Worm (Caenorhabditis elegans): ENCODE results near the gene F15E6.10.

The F15E6.10 gene

DNA sequence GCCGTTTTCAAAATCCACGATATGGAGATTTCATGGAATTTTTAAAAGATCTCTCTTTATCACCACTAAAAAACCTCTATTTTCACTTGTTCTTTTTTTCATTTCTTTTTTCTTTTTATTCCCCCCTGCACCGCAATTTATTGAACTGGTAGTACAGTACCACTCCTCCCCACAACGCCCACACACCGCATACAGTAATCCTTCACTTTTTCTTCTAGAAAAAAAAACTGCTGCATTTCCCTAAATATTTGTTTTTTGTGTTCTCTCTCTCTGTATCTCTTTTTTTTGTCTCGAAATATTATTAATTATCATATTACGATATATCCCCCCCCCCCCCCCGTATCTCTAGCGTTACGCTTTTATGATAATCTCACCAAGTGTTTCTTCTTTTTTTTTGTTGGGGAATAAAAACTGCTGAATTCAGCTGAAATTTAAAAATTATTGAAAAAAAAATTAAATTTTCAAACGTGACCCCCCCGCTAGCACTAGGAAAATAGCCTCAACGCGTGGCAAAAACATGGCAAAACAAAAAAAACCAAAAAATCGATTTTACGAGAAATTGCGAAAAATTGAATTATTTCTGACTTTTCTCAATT lies 24.2 kb downstream of the F15E6.10 start, which contains the start of gene Y24D9B.1:
TSS of gene Y24D9B.1 (plus strand) at position 546 of the 596 bp plus-strand sequence.
- TF ChIP-seq daf-12 (tag; optimal IDR thresholded peaks at IDR 0.05) (no peak), ceh-82 (tag; optimal IDR thresholded peaks at IDR 0.05) (no peak), egl-27 (tag; optimal IDR thresholded peaks at IDR 0.05) (no peak), nhr-28 (tag; optimal IDR thresholded peaks at IDR 0.05) (no peak), nhr-43 (tag; optimal IDR thresholded peaks at IDR 0.05; ENCODE audit: poor library complexity, severe bottlenecking) (no peak), hmg-11 (tag; optimal IDR thresholded peaks at IDR 0.05) (no peak), jun-1 (tag; optimal IDR thresholded peaks at IDR 0.05) (no peak), egl-5 (tag; optimal IDR thresholded peaks at IDR 0.05) (no peak), snpc-4 (tag; optimal IDR thresholded peaks at IDR 0.05) (no peak), nhr-77 (tag; optimal IDR thresholded peaks at IDR 0.05) (no peak), elt-3 (tag; optimal IDR thresholded peaks at IDR 0.05) (no peak), nhr-237 (tag; optimal IDR thresholded peaks at IDR 0.05) (no peak), ceh-9 (tag; optimal IDR thresholded peaks at IDR 0.05) (no peak), eor-1 (tag; optimal IDR thresholded peaks at IDR 0.05) (no peak), ama-1 (optimal IDR thresholded peaks at IDR 0.05) (no peak), lin-39 (tag; optimal IDR thresholded peaks at IDR 0.05) (no peak), nhr-12 (tag; optimal IDR thresholded peaks at IDR 0.05) (no peak)

DNA sequence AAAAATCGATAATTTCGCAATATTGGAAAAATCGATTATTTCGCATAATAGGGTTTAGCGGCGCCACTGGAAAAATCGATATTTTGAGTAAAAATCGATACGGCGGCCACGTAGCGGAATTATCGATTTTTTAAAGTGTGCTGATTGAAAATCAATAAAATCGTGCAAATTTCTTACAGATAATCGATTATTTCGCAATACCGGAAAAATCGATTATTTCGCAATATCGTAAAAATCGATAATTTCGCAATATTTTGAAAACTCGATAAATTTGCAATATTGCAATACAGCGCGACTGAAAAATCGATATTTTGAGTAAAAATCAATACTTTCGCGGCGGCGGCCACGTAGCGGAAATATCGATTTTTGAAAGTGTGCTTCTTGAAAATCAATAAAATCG lies 25.0 kb downstream of the F15E6.10 start:
- TF ChIP-seq snpc-4 (tag; optimal IDR thresholded peaks at IDR 0.05) (no peak), unc-62 (GFP tag; optimal IDR thresholded peaks at IDR 0.05) (no peak), ceh-28 (tag; optimal IDR thresholded peaks at IDR 0.05) (peak; percentile 96), zag-1 (tag; optimal IDR thresholded peaks at IDR 0.05) (no peak), elt-2 (tag; optimal IDR thresholded peaks at IDR 0.05) (no peak)

DNA sequence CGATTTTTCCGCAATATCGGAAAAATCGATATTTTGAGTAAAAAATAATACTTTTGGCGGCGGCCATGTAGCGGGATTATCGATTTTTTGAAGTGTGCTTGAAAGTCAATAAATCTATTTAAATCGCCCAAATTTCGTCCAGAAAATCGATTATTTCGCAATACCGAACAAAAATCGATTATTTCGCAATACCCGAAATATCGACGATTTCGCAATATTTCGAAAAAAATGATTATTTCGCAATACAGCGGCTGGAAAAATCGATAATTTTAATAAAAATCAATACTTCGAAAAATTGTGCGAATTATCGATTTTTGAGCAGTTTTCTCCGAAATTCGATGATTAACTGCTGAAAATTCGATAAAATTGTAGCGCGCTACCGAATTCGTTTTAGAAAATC lies 25.4 kb downstream of the F15E6.10 start:
- no peak for TF ChIP-seq daf-12 (tag; optimal IDR thresholded peaks at IDR 0.05)

DNA sequence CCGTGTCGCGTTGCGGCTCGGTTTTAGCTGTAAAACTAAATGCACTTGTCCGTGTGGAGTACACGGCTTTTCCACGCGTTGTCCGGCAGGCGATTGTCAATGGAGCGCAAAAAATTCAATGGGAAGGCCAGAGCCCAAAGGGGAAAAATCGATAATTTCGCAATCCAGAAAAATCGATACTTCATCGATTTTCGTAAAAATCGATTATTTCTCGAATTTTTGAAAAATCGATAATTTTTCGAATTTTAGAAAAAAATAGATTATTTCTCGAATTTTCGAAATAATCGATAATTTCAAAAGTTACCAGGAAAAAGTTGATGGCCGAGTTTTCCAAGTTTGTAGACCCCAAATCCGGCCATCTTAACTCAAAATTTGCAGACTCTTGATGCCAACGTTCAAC lies 26.8 kb downstream of the F15E6.10 start:
- TF ChIP-seq mdl-1 (tag; optimal IDR thresholded peaks at IDR 0.05) (no peak), ceh-28 (tag; optimal IDR thresholded peaks at IDR 0.05) (peak; percentile 92), ztf-4 (tag; optimal IDR thresholded peaks at IDR 0.05) (no peak)

DNA sequence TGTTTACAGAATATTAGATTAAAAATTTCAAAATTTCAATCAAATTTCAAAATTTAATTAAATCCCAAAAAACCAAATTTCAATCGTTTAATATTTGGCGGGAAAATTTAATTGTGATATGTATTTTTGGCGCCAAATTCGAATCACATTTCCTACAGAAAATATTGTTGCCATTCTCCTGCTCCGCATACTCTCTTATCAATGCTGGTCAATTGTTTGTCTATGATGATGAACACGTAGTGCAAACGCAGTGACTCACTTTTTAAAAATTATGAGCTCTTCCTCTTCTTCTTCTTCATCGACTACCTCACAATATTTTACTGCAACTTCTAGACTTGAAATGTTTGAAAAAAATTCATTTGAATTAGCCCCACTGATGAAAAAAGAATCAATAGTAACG lies 33.8 kb downstream of the F15E6.10 start, which contains the start of gene trpl-2:
TSS of gene trpl-2 (plus strand) at position 210 of the 400 bp plus-strand sequence.
- TF ChIP-seq elt-2 (tag; optimal IDR thresholded peaks at IDR 0.05) (peak; percentile 22), nhr-77 (tag; optimal IDR thresholded peaks at IDR 0.05) (no peak), nhr-12 (tag; optimal IDR thresholded peaks at IDR 0.05) (no peak), zag-1 (tag; optimal IDR thresholded peaks at IDR 0.05) (no peak), nhr-25 (tag; optimal IDR thresholded peaks at IDR 0.05) (no peak)

DNA sequence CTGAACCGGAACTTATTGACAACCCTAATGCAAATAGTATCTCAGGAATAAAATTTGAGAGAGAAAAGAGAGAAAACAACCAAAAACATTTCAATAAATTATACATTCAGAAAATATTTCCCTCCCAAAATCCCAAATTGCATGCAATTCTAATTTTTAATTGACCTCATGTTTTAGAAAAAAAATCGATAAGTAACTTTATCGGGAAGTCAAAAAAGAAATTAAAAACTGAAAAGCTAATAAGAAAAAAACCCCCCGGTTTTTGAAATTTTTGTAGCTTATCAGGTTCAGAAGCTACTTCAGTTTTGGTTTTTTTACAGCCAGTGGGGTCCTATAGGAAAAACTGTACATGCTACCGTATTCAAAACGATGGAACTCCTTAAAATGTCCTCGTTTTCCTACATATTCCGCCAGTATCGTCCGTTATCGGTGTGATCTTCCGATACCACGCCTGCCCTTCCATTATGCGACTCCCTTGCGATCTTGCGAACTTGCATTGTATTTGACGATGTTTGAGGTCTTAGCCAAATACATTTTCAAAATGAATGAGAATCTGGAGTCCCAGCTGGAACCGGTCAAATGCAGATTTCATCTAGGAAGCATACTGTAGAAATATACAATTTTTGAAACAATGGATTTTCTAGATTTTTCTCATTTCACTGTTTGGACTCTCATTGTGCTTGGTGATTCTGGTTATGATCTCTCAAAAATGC lies 43.6 kb downstream of the F15E6.10 start, which contains the start of the genes W03B1.3 and oac-51:
TSS of gene W03B1.3 (minus strand) at position 101 of the 713 bp plus-strand sequence.
TSS of gene oac-51 (plus strand) at position 663 of the 713 bp plus-strand sequence.
- no peak for TF ChIP-seq ztf-4 (tag; optimal IDR thresholded peaks at IDR 0.05)
- no peak for TF ChIP-seq nhr-12 (tag; optimal IDR thresholded peaks at IDR 0.05)
- TF ChIP-seq nhr-76 (tag; optimal IDR thresholded peaks at IDR 0.05): no peak
- TF ChIP-seq nhr-77 (tag; optimal IDR thresholded peaks at IDR 0.05): no peak
- TF ChIP-seq lsy-12 (tag; optimal IDR thresholded peaks at IDR 0.05): no peak
- no peak for TF ChIP-seq fos-1 (tag; optimal IDR thresholded peaks at IDR 0.05)
- TF ChIP-seq nhr-23 (tag; optimal IDR thresholded peaks at IDR 0.05): no peak
- TF ChIP-seq sea-2 (GFP tag; optimal IDR thresholded peaks at IDR 0.05): no peak
- TF ChIP-seq nhr-43 (tag; optimal IDR thresholded peaks at IDR 0.05; ENCODE audit: poor library complexity, severe bottlenecking): no peak
- TF ChIP-seq R02D3.7 (tag; optimal IDR thresholded peaks at IDR 0.05): no peak
- TF ChIP-seq fkh-2 (tag; optimal IDR thresholded peaks at IDR 0.05): no peak
- no peak for TF ChIP-seq ceh-82 (tag; optimal IDR thresholded peaks at IDR 0.05)
- TF ChIP-seq ceh-28 (tag; optimal IDR thresholded peaks at IDR 0.05): no peak
- TF ChIP-seq fkh-10 (GFP tag; optimal IDR thresholded peaks at IDR 0.05): no peak
- TF ChIP-seq ZK546.5 (tag; optimal IDR thresholded peaks at IDR 0.05): no peak
- no peak for TF ChIP-seq elt-3 (tag; optimal IDR thresholded peaks at IDR 0.05)
- no peak for TF ChIP-seq nhr-67 (tag; optimal IDR thresholded peaks at IDR 0.05)
- TF ChIP-seq nfya-1 (tag; optimal IDR thresholded peaks at IDR 0.05; ENCODE audit: insufficient read depth): no peak
